Fruit fly (Drosophila melanogaster): ENCODE measurements around the gene CG3345.

Gene CG3345

dm6 chr2L:268788-269187 is at the start of gene CG3345:
Gene CG3345 (plus strand): TSS chr2L:269088.
- TF ChIP-seq rgr (GFP tag; optimal IDR thresholded peaks at IDR 0.05), result no peak
- TF ChIP-seq brk (GFP tag; optimal IDR thresholded peaks at IDR 0.05), result no peak
- TF ChIP-seq foxo (GFP tag; optimal IDR thresholded peaks at IDR 0.05), result no peak
- TF ChIP-seq lola (GFP tag; optimal IDR thresholded peaks at IDR 0.05), result no peak
- TF ChIP-seq psq (GFP tag; optimal IDR thresholded peaks at IDR 0.05), result no peak
- TF ChIP-seq GATAd (GFP tag; optimal IDR thresholded peaks at IDR 0.05), result no peak
- no peak for TF ChIP-seq Dfd (GFP tag; optimal IDR thresholded peaks at IDR 0.05)
- no peak for TF ChIP-seq Hr78 (GFP tag; optimal IDR thresholded peaks at IDR 0.05)
- TF ChIP-seq jim (GFP tag; optimal IDR thresholded peaks at IDR 0.05), result no peak
- TF ChIP-seq CrebA (GFP tag; optimal IDR thresholded peaks at IDR 0.05; ENCODE audit: borderline replicate concordance), result no peak
- TF ChIP-seq CG32264 (GFP tag; optimal IDR thresholded peaks at IDR 0.05), result no peak
- no peak for TF ChIP-seq Sp1 (GFP tag; optimal IDR thresholded peaks at IDR 0.05)
- TF ChIP-seq Hr83 (GFP tag; optimal IDR thresholded peaks at IDR 0.05; ENCODE audit: poor library complexity, severe bottlenecking), result no peak
- TF ChIP-seq dsf (GFP tag; optimal IDR thresholded peaks at IDR 0.05; ENCODE audit: borderline replicate concordance), result no peak
- TF ChIP-seq fru (GFP tag; optimal IDR thresholded peaks at IDR 0.05), result no peak
- TF ChIP-seq sage (GFP tag; optimal IDR thresholded peaks at IDR 0.05), result no peak
- TF ChIP-seq ey (GFP tag; optimal IDR thresholded peaks at IDR 0.05), result no peak

dm6 chr2L:219441-220033 is 49.4 kb upstream of the CG3345 start:
- TF ChIP-seq Abd-B (GFP tag; optimal IDR thresholded peaks at IDR 0.05) (no peak), psq (GFP tag; optimal IDR thresholded peaks at IDR 0.05) (peak; percentile 25)

- no peak for TF ChIP-seq dsf (GFP tag; optimal IDR thresholded peaks at IDR 0.05; ENCODE audit: borderline replicate concordance)
- peak; percentile 59 for TF ChIP-seq Dif (GFP tag; optimal IDR thresholded peaks at IDR 0.05; ENCODE audit: partially characterized antibody)
- peak; percentile 96 for TF ChIP-seq psq (GFP tag; optimal IDR thresholded peaks at IDR 0.05)
These were observed 48.4 kb upstream of the CG3345 start for dm6 chr2L:220509-220908.

- no peak for TF ChIP-seq Myc (optimal IDR thresholded peaks at IDR 0.05)
- TF ChIP-seq CrebA (GFP tag; optimal IDR thresholded peaks at IDR 0.05; ENCODE audit: borderline replicate concordance), result no peak
- no peak for TF ChIP-seq Hnf4 (GFP tag; optimal IDR thresholded peaks at IDR 0.05)
- no peak for TF ChIP-seq dsf (GFP tag; optimal IDR thresholded peaks at IDR 0.05; ENCODE audit: borderline replicate concordance)
- TF ChIP-seq rgr (GFP tag; optimal IDR thresholded peaks at IDR 0.05), result no peak
- no peak for TF ChIP-seq Vsx2 (GFP tag; optimal IDR thresholded peaks at IDR 0.05; ENCODE audit: partially characterized antibody)
- TF ChIP-seq Dfd (GFP tag; optimal IDR thresholded peaks at IDR 0.05), result no peak
- TF ChIP-seq pan (optimal IDR thresholded peaks at IDR 0.05), result no peak
- no peak for TF ChIP-seq ey (GFP tag; optimal IDR thresholded peaks at IDR 0.05)
- no peak for TF ChIP-seq OdsH (GFP tag; optimal IDR thresholded peaks at IDR 0.05)
- no peak for TF ChIP-seq Abd-B (GFP tag; optimal IDR thresholded peaks at IDR 0.05)
- TF ChIP-seq Rel (GFP tag; optimal IDR thresholded peaks at IDR 0.05), result no peak
- TF ChIP-seq Rel (tag; optimal IDR thresholded peaks at IDR 0.05), result no peak
- no peak for TF ChIP-seq CG9705 (GFP tag; optimal IDR thresholded peaks at IDR 0.05)
- TF ChIP-seq fru (GFP tag; optimal IDR thresholded peaks at IDR 0.05), result no peak
- TF ChIP-seq foxo (GFP tag; optimal IDR thresholded peaks at IDR 0.05), result no peak
- no peak for TF ChIP-seq HLH106 (tag; optimal IDR thresholded peaks at IDR 0.05)
- no peak for TF ChIP-seq woc (GFP tag; optimal IDR thresholded peaks at IDR 0.05)
These were observed 47.7 kb upstream of the CG3345 start for dm6 chr2L:221152-221551.

- TF ChIP-seq br (GFP tag; optimal IDR thresholded peaks at IDR 0.05), result peak; percentile 13
- peak; percentile 64 for TF ChIP-seq Rel (GFP tag; optimal IDR thresholded peaks at IDR 0.05)
- TF ChIP-seq Rel (tag; optimal IDR thresholded peaks at IDR 0.05), result peak; percentile 29
- TF ChIP-seq sv (GFP tag; optimal IDR thresholded peaks at IDR 0.05), result no peak
- TF ChIP-seq jim (GFP tag; optimal IDR thresholded peaks at IDR 0.05), result peak; percentile 52
- TF ChIP-seq Dif (GFP tag; optimal IDR thresholded peaks at IDR 0.05; ENCODE audit: partially characterized antibody), result peak; percentile 84
- TF ChIP-seq HLH106 (tag; optimal IDR thresholded peaks at IDR 0.05), result no peak
- TF ChIP-seq lola (GFP tag; optimal IDR thresholded peaks at IDR 0.05), result no peak
- TF ChIP-seq Jra (GFP tag; optimal IDR thresholded peaks at IDR 0.05), result peak; percentile 56
- TF ChIP-seq CG32264 (GFP tag; optimal IDR thresholded peaks at IDR 0.05), result peak; percentile 47
- no peak for TF ChIP-seq Abd-B (GFP tag; optimal IDR thresholded peaks at IDR 0.05)
- TF ChIP-seq dsf (GFP tag; optimal IDR thresholded peaks at IDR 0.05; ENCODE audit: borderline replicate concordance), result no peak
- peak; percentile 13 for TF ChIP-seq woc (GFP tag; optimal IDR thresholded peaks at IDR 0.05)
- no peak for TF ChIP-seq Hr78 (GFP tag; optimal IDR thresholded peaks at IDR 0.05)
- TF ChIP-seq dl (GFP tag; optimal IDR thresholded peaks at IDR 0.05; ENCODE audit: insufficient read depth in 1 of 2, partially characterized antibody in 2 of 2), result peak; percentile 82 to 86
- no peak for TF ChIP-seq Mio (GFP tag; optimal IDR thresholded peaks at IDR 0.05)
- TF ChIP-seq Dfd (GFP tag; optimal IDR thresholded peaks at IDR 0.05), result no peak
- no peak for TF ChIP-seq pan (optimal IDR thresholded peaks at IDR 0.05)
- TF ChIP-seq Sp1 (GFP tag; optimal IDR thresholded peaks at IDR 0.05), result peak; percentile 26
- no peak for TF ChIP-seq CG9705 (GFP tag; optimal IDR thresholded peaks at IDR 0.05)
- TF ChIP-seq usp (GFP tag; optimal IDR thresholded peaks at IDR 0.05), result no peak
- TF ChIP-seq psq (GFP tag; optimal IDR thresholded peaks at IDR 0.05), result peak; percentile 89
- no peak for TF ChIP-seq CrebA (GFP tag; optimal IDR thresholded peaks at IDR 0.05; ENCODE audit: borderline replicate concordance)
- peak; percentile 50 for TF ChIP-seq h (GFP tag; optimal IDR thresholded peaks at IDR 0.05)
- TF ChIP-seq Hr83 (GFP tag; optimal IDR thresholded peaks at IDR 0.05; ENCODE audit: poor library complexity, severe bottlenecking), result peak; percentile 60
- peak; percentile 16 for TF ChIP-seq rgr (GFP tag; optimal IDR thresholded peaks at IDR 0.05)
- TF ChIP-seq N (GFP tag; optimal IDR thresholded peaks at IDR 0.05), result no peak
- TF ChIP-seq sage (GFP tag; optimal IDR thresholded peaks at IDR 0.05), result peak; percentile 36
- TF ChIP-seq OdsH (GFP tag; optimal IDR thresholded peaks at IDR 0.05), result no peak
These were observed 46.9 kb upstream of the CG3345 start for dm6 chr2L:221939-222489.

Measured in whole organism, wandering third instar larva.